Worm (Caenorhabditis elegans) whole organism, L4 larva: ENCODE measurements around the gene srx-36.

Source experiments
- F49E8.2 ChIP-seq: sonication (generic microtip); optimal IDR thresholded peaks from 2 replicates; lab custom pipeline; 2016; ENCODE audit warnings: missing compliant biosample characterization, mild to moderate bottlenecking, missing genetic modification characterization, borderline replicate concordance
- aly-2 ChIP-seq: sonication (generic microtip); optimal IDR thresholded peaks from 2 replicates; lab custom pipeline; 2018; ENCODE audit warnings: missing biosample characterization, missing genetic modification characterization
- ceh-82 ChIP-seq: sonication (generic microtip); optimal IDR thresholded peaks from 2 replicates; lab custom pipeline; 2017; ENCODE audit warnings: missing biosample characterization, missing genetic modification characterization
- dpl-1 ChIP-seq: fragments of 150-350 bp; optimal IDR thresholded peaks from 2 replicates; lab custom pipeline; 2014; ENCODE audit warnings: missing biosample characterization, missing genetic modification reagents, missing genetic modification characterization
- lir-3 ChIP-seq: sonication (generic microtip); optimal IDR thresholded peaks from 2 replicates; lab custom pipeline; 2016; ENCODE audit warnings: mild to moderate bottlenecking, missing genetic modification characterization, missing compliant biosample characterization
- mdl-1 ChIP-seq, 2 experiments: fragments of 150-350 bp in 1 of 2; sonication (generic microtip) in 1 of 2; optimal IDR thresholded peaks; 2 replicates each; lab custom pipeline; 2014 to 2017; ENCODE audit warnings: missing biosample characterization in 2 of 2, missing genetic modification characterization in 2 of 2
- nhr-10 ChIP-seq: fragments of 150-350 bp; optimal IDR thresholded peaks from 2 replicates; lab custom pipeline; 2014; ENCODE audit warnings: missing biosample characterization, missing genetic modification characterization
- snpc-4 ChIP-seq: fragments of 150-350 bp; optimal IDR thresholded peaks from 2 replicates; lab custom pipeline; 2014; ENCODE audit warnings: missing biosample characterization, missing genetic modification characterization
- zag-1 ChIP-seq: fragments of 150-350 bp; optimal IDR thresholded peaks from 2 replicates; lab custom pipeline; 2014; ENCODE audit warnings: missing biosample characterization, missing genetic modification characterization
- ztf-11 ChIP-seq: fragments of 150-350 bp; optimal IDR thresholded peaks from 2 replicates; lab custom pipeline; 2014; ENCODE audit warnings: missing biosample characterization, missing genetic modification characterization

- no peak for TF ChIP-seq lir-3
- no peak for TF ChIP-seq snpc-4 (tag; lab: Kevin White, UChicago)
- no peak for TF ChIP-seq F49E8.2
- no peak for TF ChIP-seq zag-1 (tag; lab: Kevin White, UChicago)
- no peak for TF ChIP-seq ztf-11
- no peak for TF ChIP-seq nhr-10 (tag; lab: Kevin White, UChicago)
- no peak for TF ChIP-seq dpl-1 (GFP tag; lab: Kevin White, UChicago)
- no peak for TF ChIP-seq mdl-1 (tag; optimal IDR thresholded peaks at IDR 0.05; lab: Kevin White, UChicago)
- TF ChIP-seq ceh-82 (tag; lab: Kevin White, UChicago): no peak
- no peak for TF ChIP-seq aly-2 (tag; lab: Kevin White, UChicago)
Measured at ce11 chrV:7096811-7097210, 34.1 kb downstream of the srx-36 start.
